Fruit fly (Drosophila melanogaster): ENCODE results near the gene RpS10b.

RpS10b gene

dm6 chrX:19622924-19623323, 25.1 kb downstream of the RpS10b start, which contains the start of the genes Naa20A and MKP-4 (continued):
- TF ChIP-seq YL-1 (GFP tag; optimal IDR thresholded peaks at IDR 0.05) = peak; percentile 31
- TF ChIP-seq NFAT (GFP tag; IDR thresholded peaks at IDR 0.05) = 0 out of 2 replicates have a peak, but pooled peaks have one; percentile 14
- TF ChIP-seq CG31441 (GFP tag; IDR thresholded peaks at IDR 0.05) = no peak
- TF ChIP-seq sens (GFP tag) = no peak
- TF ChIP-seq amos (GFP tag; IDR thresholded peaks at IDR 0.05; ENCODE audit: partially characterized antibody) = peak; percentile 81
- peak; percentile 46; the same call in 1 of the 2 replicates for TF ChIP-seq CG42726 (GFP tag; IDR thresholded peaks at IDR 0.05; ENCODE audit: partially characterized antibody)
- TF ChIP-seq CG10959 (GFP tag; IDR thresholded peaks at IDR 0.05) = no peak
- TF ChIP-seq ato (GFP tag; IDR thresholded peaks at IDR 0.05; ENCODE audit: partially characterized antibody) = no peak
- no peak for TF ChIP-seq CG6854 (GFP tag; optimal IDR thresholded peaks at IDR 0.05)
- TF ChIP-seq CG11504 (tag; optimal IDR thresholded peaks at IDR 0.05) = no peak
- TF ChIP-seq CG4617 (GFP tag; optimal IDR thresholded peaks at IDR 0.05; ENCODE audit: borderline replicate concordance) = peak; percentile 52
- TF ChIP-seq HLH4C (GFP tag; IDR thresholded peaks at IDR 0.05; ENCODE audit: partially characterized antibody) = peak; percentile 73
- TF ChIP-seq ssp (GFP tag; IDR thresholded peaks at IDR 0.05) = peak; percentile 15; the same call in 1 of the 2 replicates
- TF ChIP-seq Vsx1 (GFP tag; optimal IDR thresholded peaks at IDR 0.05) = no peak
- TF ChIP-seq crp (GFP tag; optimal IDR thresholded peaks at IDR 0.05) = peak in 1 of 2 experiments; percentile 69
- no peak for TF ChIP-seq dmrt99B (tag; optimal IDR thresholded peaks at IDR 0.05)
- no peak for TF ChIP-seq Hand (GFP tag; optimal IDR thresholded peaks at IDR 0.05)
- no peak for TF ChIP-seq Usf (GFP tag; optimal IDR thresholded peaks at IDR 0.05)
- no peak for TF ChIP-seq CG4730 (GFP tag; IDR thresholded peaks at IDR 0.05)
- no peak for TF ChIP-seq CG4328 (GFP tag; optimal IDR thresholded peaks at IDR 0.05)
- no peak for TF ChIP-seq sr (GFP tag; IDR thresholded peaks at IDR 0.05)
- no peak for TF ChIP-seq fd64A (GFP tag; optimal IDR thresholded peaks at IDR 0.05)
- TF ChIP-seq kay (GFP tag; optimal IDR thresholded peaks at IDR 0.05) = no peak
- TF ChIP-seq CG11093 (GFP tag; IDR thresholded peaks at IDR 0.05) = no peak
- no peak for TF ChIP-seq Ada2b (GFP tag; IDR thresholded peaks at IDR 0.05)
- peak; percentile 61; the same call in 1 of the 2 replicates for TF ChIP-seq E2f2 (GFP tag; IDR thresholded peaks at IDR 0.05)
- peak; percentile 76 for TF ChIP-seq bbx (GFP tag; IDR thresholded peaks at IDR 0.05; ENCODE audit: partially characterized antibody)
- no peak for TF ChIP-seq grn (GFP tag; optimal IDR thresholded peaks at IDR 0.05)
- peak; percentile 76 for TF ChIP-seq Opbp (GFP tag; IDR thresholded peaks at IDR 0.05; ENCODE audit: partially characterized antibody)
- TF ChIP-seq emc (GFP tag; optimal IDR thresholded peaks at IDR 0.05) = no peak
- TF ChIP-seq psq (GFP tag; optimal IDR thresholded peaks at IDR 0.05) = no peak

dm6 chrX:19625405-19625804, 27.6 kb downstream of the RpS10b start, which contains the start of gene CG14212:
TSS of gene CG14212 (plus strand) at chrX:19625705.
- TF ChIP-seq lov (optimal IDR thresholded peaks at IDR 0.05) = no peak
- TF ChIP-seq lov (GFP tag; IDR thresholded peaks at IDR 0.05) = no peak
- no peak for TF ChIP-seq Bgb (GFP tag; IDR thresholded peaks at IDR 0.05; ENCODE audit: partially characterized antibody)
- TF ChIP-seq CG2875 (GFP tag; optimal IDR thresholded peaks at IDR 0.05) = no peak
- no peak for TF ChIP-seq Fer2 (tag; optimal IDR thresholded peaks at IDR 0.05)
- no peak for TF ChIP-seq CG9817 (tag; optimal IDR thresholded peaks at IDR 0.05)
- TF ChIP-seq bigmax (GFP tag; optimal IDR thresholded peaks at IDR 0.05) = no peak
- TF ChIP-seq sens (GFP tag) = no peak
- TF ChIP-seq Drgx (GFP tag; IDR thresholded peaks at IDR 0.05) = no peak
- TF ChIP-seq Hey (tag; optimal IDR thresholded peaks at IDR 0.05) = no peak
- TF ChIP-seq CG2116 (GFP tag; optimal IDR thresholded peaks at IDR 0.05) = no peak
- TF ChIP-seq Pdp1 (GFP tag; optimal IDR thresholded peaks at IDR 0.05) = no peak
- TF ChIP-seq CG31388 (GFP tag; optimal IDR thresholded peaks at IDR 0.05) = no peak
- TF ChIP-seq danr (GFP tag; IDR thresholded peaks at IDR 0.05) = no peak
- no peak for TF ChIP-seq CG15073 (GFP tag; optimal IDR thresholded peaks at IDR 0.05)
- no peak for TF ChIP-seq gcm2 (GFP tag; optimal IDR thresholded peaks at IDR 0.05)
- no peak for TF ChIP-seq abd-A (tag; optimal IDR thresholded peaks at IDR 0.05)
- no peak for TF ChIP-seq CG10654 (GFP tag; optimal IDR thresholded peaks at IDR 0.05)
- TF ChIP-seq CHES-1-like (GFP tag; optimal IDR thresholded peaks at IDR 0.05) = no peak

All from whole organism, embryonic.